Fruit fly (Drosophila melanogaster) whole organism, prepupa: ENCODE data around the gene milt.

Source experiments
- CG10631 ChIP-seq: fragments of 200-800 bp; sonication (Bioruptor generic); optimal IDR thresholded peaks from 2 replicates; lab custom pipeline; 2016; ENCODE audit warnings: missing biosample characterization, missing genetic modification characterization
- Eip93F ChIP-seq: fragments of 200-800 bp; sonication (Bioruptor generic); optimal IDR thresholded peaks from 2 replicates; lab custom pipeline; 2016; ENCODE audit warnings: missing biosample characterization, mild to moderate bottlenecking, missing genetic modification characterization
- OdsH ChIP-seq: fragments of 200-800 bp; sonication (Bioruptor generic); optimal IDR thresholded peaks from 3 replicates; lab custom pipeline; 2016; ENCODE audit warnings: missing biosample characterization, missing genetic modification characterization

DNA sequence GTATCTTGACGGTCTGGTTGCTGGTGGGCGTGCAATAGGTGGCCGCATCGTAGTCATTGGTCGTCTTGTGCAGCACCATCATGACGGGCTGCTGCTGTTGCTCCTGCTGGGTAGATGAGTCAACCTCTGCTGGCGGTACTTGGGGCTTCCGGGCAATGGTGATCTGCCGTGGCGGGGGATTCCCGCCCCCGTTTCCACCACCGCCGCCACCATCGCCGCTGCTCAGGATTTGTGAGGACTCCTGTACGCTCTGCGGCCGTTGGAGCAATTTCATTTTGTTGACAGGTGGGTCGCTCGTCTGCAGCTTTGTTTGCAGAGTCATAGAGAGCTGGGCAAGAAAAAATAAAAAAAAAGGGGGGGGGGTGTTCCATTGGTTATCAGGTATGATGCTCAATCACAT is 11.3 kb upstream of the milt start:
- TF ChIP-seq Eip93F (GFP tag; lab: Kevin White, UChicago) (no peak), CG10631 (GFP tag; lab: Kevin White, UChicago) (no peak), OdsH (no peak)
